Worm (Caenorhabditis elegans): ENCODE data around the gene K02C4.2.

DNA sequence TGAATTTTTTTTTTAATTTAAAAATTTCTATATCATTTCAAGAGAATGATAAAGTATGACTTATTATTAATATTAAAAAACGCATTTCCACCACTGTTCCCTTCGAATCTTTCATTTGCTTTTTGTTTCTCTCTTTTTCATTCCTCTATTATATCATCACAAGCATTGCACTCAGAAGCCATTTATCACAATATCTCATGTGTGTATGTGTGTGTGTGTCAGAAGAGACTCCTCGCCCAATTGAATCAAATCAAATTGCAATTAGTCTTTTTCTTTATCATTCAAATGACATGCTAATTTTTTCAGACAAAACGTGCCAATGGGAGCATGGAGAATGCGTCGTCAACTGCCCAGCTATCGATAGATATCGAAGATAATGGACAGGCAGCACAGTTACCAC, 40.6 kb downstream of the K02C4.2 start, which contains the start of gene unc-105:
- TF ChIP-seq ref-2 (tag; optimal IDR thresholded peaks at IDR 0.05) (no peak), unc-55 (GFP tag; optimal IDR thresholded peaks at IDR 0.05) (no peak), ztf-16 (tag; optimal IDR thresholded peaks at IDR 0.05) (no peak), rnt-1 (tag; optimal IDR thresholded peaks at IDR 0.05) (no peak), sox-4 (tag; optimal IDR thresholded peaks at IDR 0.05) (no peak), hlh-8 (tag; optimal IDR thresholded peaks at IDR 0.05) (no peak), lin-11 (tag; optimal IDR thresholded peaks at IDR 0.05) (no peak), dve-1 (tag; optimal IDR thresholded peaks at IDR 0.05) (no peak)
